Worm (Caenorhabditis elegans) whole organism, mixed stage, embryonic: ENCODE data around the gene nhr-108.

Source experiments
- ceh-43 ChIP-seq: fragments of 200-800 bp; sonication (Bioruptor generic); optimal IDR thresholded peaks from 2 replicates; lab custom pipeline; 2018; ENCODE audit warnings: mild to moderate bottlenecking, missing genetic modification characterization, moderate library complexity, missing compliant biosample characterization
- ces-1 ChIP-seq: fragments of 150-350 bp; optimal IDR thresholded peaks from 2 replicates; lab custom pipeline; 2014; ENCODE audit warnings: missing biosample characterization, missing genetic modification reagents, missing genetic modification characterization
- drap-1 ChIP-seq: fragments of 200-800 bp; sonication (Bioruptor generic); optimal IDR thresholded peaks from 3 replicates; lab custom pipeline; 2018; ENCODE audit warnings: mild to moderate bottlenecking, missing genetic modification characterization, missing compliant biosample characterization
- lsy-2 ChIP-seq: fragments of 150-350 bp; optimal IDR thresholded peaks from 2 replicates; lab custom pipeline; 2014; ENCODE audit warnings: missing biosample characterization, missing genetic modification characterization
- nhr-28 ChIP-seq: fragments of 150-350 bp; optimal IDR thresholded peaks from 2 replicates; lab custom pipeline; 2014; ENCODE audit warnings: missing biosample characterization, missing genetic modification characterization
- unc-120 ChIP-seq: sonication (generic microtip); optimal IDR thresholded peaks from 2 replicates; lab custom pipeline; 2017; ENCODE audit warnings: missing genetic modification characterization, missing compliant biosample characterization; ENCODE audit not compliant: poor library complexity, severe bottlenecking
- unc-62 ChIP-seq: fragments of 150-350 bp; optimal IDR thresholded peaks from 2 replicates; lab custom pipeline; 2014; ENCODE audit warnings: missing biosample characterization, missing genetic modification reagents, missing genetic modification characterization

ce11 chrV:15970820-15971219 is 46.5 kb upstream of the nhr-108 start:
- no peak for TF ChIP-seq unc-62 (GFP tag; lab: Kevin White, UChicago)
- no peak for TF ChIP-seq lsy-2 (tag; lab: Kevin White, UChicago)
- no peak for TF ChIP-seq ceh-43 (GFP tag; lab: Kevin White, UChicago)
- no peak for TF ChIP-seq nhr-28 (tag; lab: Kevin White, UChicago)
- no peak for TF ChIP-seq ces-1 (GFP tag; lab: Kevin White, UChicago)
- no peak for TF ChIP-seq unc-120 (tag; lab: Kevin White, UChicago)
- no peak for TF ChIP-seq drap-1 (GFP tag; lab: Kevin White, UChicago)
